2 worm cellular contexts compared by ENCODE assay signal in genomic region chrX:8969111-8970048, ce11.
A peak's percentile ranks its signal among the peaks of the same experiment; 100 is the strongest.
TF ChIP-seq lines count a peak whose summit lies in the region.

No protein-coding gene starts in this region.

TF ChIP-seq in whole organism, L1 larva, 84 proteins besides CTCF, POLR2A, EP300 and RAD21 (continued from another document):
- no peak for TF ChIP-seq tbx-2 (tag; optimal IDR thresholded peaks at IDR 0.05; lab: Kevin White, UChicago)
- TF ChIP-seq fkh-8 (tag; optimal IDR thresholded peaks at IDR 0.05; lab: Kevin White, UChicago), result peak; percentile 61
- TF ChIP-seq unc-130 (tag; optimal IDR thresholded peaks at IDR 0.05; lab: Kevin White, UChicago), result no peak
- no peak for TF ChIP-seq rnt-1 (tag; optimal IDR thresholded peaks at IDR 0.05; lab: Kevin White, UChicago)
- no peak for TF ChIP-seq ets-5 (GFP tag; IDR thresholded peaks at IDR 0.05; lab: Robert Waterston, UW)
- no peak for TF ChIP-seq ceh-63 (GFP tag; optimal IDR thresholded peaks at IDR 0.05; lab: Kevin White, UChicago)
- no peak for TF ChIP-seq lin-35 (GFP tag; optimal IDR thresholded peaks at IDR 0.05; lab: Kevin White, UChicago)
- no peak for TF ChIP-seq efl-3 (GFP tag; optimal IDR thresholded peaks at IDR 0.05; lab: Kevin White, UChicago)
- TF ChIP-seq fkh-4 (tag; optimal IDR thresholded peaks at IDR 0.05; lab: Kevin White, UChicago; ENCODE audit: borderline replicate concordance), result no peak
- TF ChIP-seq ztf-11 (tag; optimal IDR thresholded peaks at IDR 0.05; lab: Kevin White, UChicago), result no peak
- no peak for TF ChIP-seq unc-30 (tag; optimal IDR thresholded peaks at IDR 0.05; lab: Kevin White, UChicago)
- no peak for TF ChIP-seq mef-2 (tag; optimal IDR thresholded peaks at IDR 0.05; lab: Kevin White, UChicago)
- no peak for TF ChIP-seq sptf-1 (tag; optimal IDR thresholded peaks at IDR 0.05; lab: Kevin White, UChicago)
- TF ChIP-seq zag-1 (tag; optimal IDR thresholded peaks at IDR 0.05; lab: Kevin White, UChicago), result no peak
- no peak for TF ChIP-seq fkh-10 (GFP tag; optimal IDR thresholded peaks at IDR 0.05; lab: Kevin White, UChicago)
- no peak for TF ChIP-seq egl-13 (tag; optimal IDR thresholded peaks at IDR 0.05; lab: Kevin White, UChicago)
- TF ChIP-seq nhr-85 (tag; lab: Kevin White, UChicago), result peak; percentile 64
- TF ChIP-seq nhr-71 (tag; optimal IDR thresholded peaks at IDR 0.05; lab: Kevin White, UChicago), result peak; percentile 28
- TF ChIP-seq nhr-84 (tag; optimal IDR thresholded peaks at IDR 0.05; lab: Kevin White, UChicago), result no peak
- no peak for TF ChIP-seq unc-62 (GFP tag; optimal IDR thresholded peaks at IDR 0.05; lab: Kevin White, UChicago)
- no peak for TF ChIP-seq fos-1 (tag; optimal IDR thresholded peaks at IDR 0.05; lab: Kevin White, UChicago)
- TF ChIP-seq snpc-4 (tag; optimal IDR thresholded peaks at IDR 0.05; lab: Kevin White, UChicago), result no peak
- TF ChIP-seq unc-98 (GFP tag; IDR thresholded peaks at IDR 0.05; lab: Robert Waterston, UW), result no peak
- TF ChIP-seq hpl-2 (GFP tag; optimal IDR thresholded peaks at IDR 0.05; lab: Kevin White, UChicago), result no peak
- no peak for TF ChIP-seq lir-3 (tag; optimal IDR thresholded peaks at IDR 0.05; lab: Kevin White, UChicago; ENCODE audit: poor library complexity)
- no peak for TF ChIP-seq vab-15 (tag; optimal IDR thresholded peaks at IDR 0.05; lab: Kevin White, UChicago)
- TF ChIP-seq sup-37 (GFP tag; optimal IDR thresholded peaks at IDR 0.05; lab: Kevin White, UChicago), result no peak
- TF ChIP-seq nhr-77 (tag; optimal IDR thresholded peaks at IDR 0.05; lab: Kevin White, UChicago), result no peak
- no peak for TF ChIP-seq hlh-4 (tag; optimal IDR thresholded peaks at IDR 0.05; lab: Kevin White, UChicago)
- TF ChIP-seq Y116A8C.19 (tag; optimal IDR thresholded peaks at IDR 0.05; lab: Kevin White, UChicago; ENCODE audit: borderline replicate concordance), result no peak
- TF ChIP-seq irx-1 (tag; optimal IDR thresholded peaks at IDR 0.05; lab: Kevin White, UChicago), result no peak
- no peak for TF ChIP-seq grh-1 (GFP tag; IDR thresholded peaks at IDR 0.05; lab: Robert Waterston, UW)
- TF ChIP-seq nhr-76 (tag; optimal IDR thresholded peaks at IDR 0.05; lab: Kevin White, UChicago), result no peak
- TF ChIP-seq C34B4.2 (tag; optimal IDR thresholded peaks at IDR 0.05; lab: Kevin White, UChicago), result no peak
- peak; percentile 20 for TF ChIP-seq nhr-90 (tag; optimal IDR thresholded peaks at IDR 0.05; lab: Kevin White, UChicago; ENCODE audit: poor library complexity)
- TF ChIP-seq nhr-11 (tag; optimal IDR thresholded peaks at IDR 0.05; lab: Kevin White, UChicago), result no peak
- peak; percentile 86 for TF ChIP-seq sox-4 (tag; optimal IDR thresholded peaks at IDR 0.05; lab: Kevin White, UChicago)
- no peak for TF ChIP-seq alr-1 (tag; optimal IDR thresholded peaks at IDR 0.05; lab: Kevin White, UChicago; ENCODE audit: borderline replicate concordance)
- peak; percentile 13 for TF ChIP-seq snu-23 (GFP tag; optimal IDR thresholded peaks at IDR 0.05; lab: Kevin White, UChicago)
- no peak for TF ChIP-seq tlp-1 (tag; optimal IDR thresholded peaks at IDR 0.05; lab: Kevin White, UChicago)
- TF ChIP-seq hlh-17 (GFP tag; optimal IDR thresholded peaks at IDR 0.05; lab: Kevin White, UChicago; ENCODE audit: borderline replicate concordance), result no peak
- TF ChIP-seq lin-39 (tag; optimal IDR thresholded peaks at IDR 0.05; lab: Kevin White, UChicago), result no peak

TF ChIP-seq in whole organism, young adult, 124 proteins besides CTCF, POLR2A, EP300 and RAD21 (continued from another document):
- peak; percentile 7 for TF ChIP-seq F23B12.7 (tag; optimal IDR thresholded peaks at IDR 0.05; lab: Kevin White, UChicago; ENCODE audit: insufficient read depth)
- no peak for TF ChIP-seq ekl-4 (GFP tag; IDR thresholded peaks at IDR 0.05; lab: Robert Waterston, UW)
- no peak for TF ChIP-seq unc-130 (GFP tag; optimal IDR thresholded peaks at IDR 0.05; lab: Kevin White, UChicago)
- peak; percentile 76; the same call in 1 of the 2 replicates for TF ChIP-seq pbrm-1 (GFP tag; IDR thresholded peaks at IDR 0.05; lab: Robert Waterston, UW)
- TF ChIP-seq ceh-27 (GFP tag; optimal IDR thresholded peaks at IDR 0.05; lab: Kevin White, UChicago), result no peak
- TF ChIP-seq aptf-2 (GFP tag; conservative IDR thresholded peaks at IDR 0.05; lab: Robert Waterston, UW), result no peak; the same call in 1 of the 2 replicates
- TF ChIP-seq B0035.1 (tag; optimal IDR thresholded peaks at IDR 0.05; lab: Kevin White, UChicago), result no peak
- peak; percentile 6 for TF ChIP-seq nhr-80 (tag; optimal IDR thresholded peaks at IDR 0.05; lab: Kevin White, UChicago)
- no peak for TF ChIP-seq snpc-3.4 (tag; optimal IDR thresholded peaks at IDR 0.05; lab: Kevin White, UChicago)
- TF ChIP-seq madf-8 (GFP tag; conservative IDR thresholded peaks at IDR 0.05; lab: Robert Waterston, UW), result no peak
- no peak for TF ChIP-seq C06A6.2 (GFP tag; conservative IDR thresholded peaks at IDR 0.05; lab: Robert Waterston, UW)
- TF ChIP-seq F22D6.2 (tag; optimal IDR thresholded peaks at IDR 0.05; lab: Kevin White, UChicago), result peak; percentile 6
- peak; percentile 23 to 51 for TF ChIP-seq rec-8 (tag; optimal IDR thresholded peaks at IDR 0.05; lab: Kevin White, UChicago)
- TF ChIP-seq dox-1 (GFP tag; IDR thresholded peaks at IDR 0.05; lab: Robert Waterston, UW), result no peak; the same call in 1 of the 2 replicates
- TF ChIP-seq T26A5.8 (tag; optimal IDR thresholded peaks at IDR 0.05; lab: Kevin White, UChicago), result peak; percentile 34
- peak; percentile 61; the same call in 1 of the 2 replicates for TF ChIP-seq ceh-40 (GFP tag; IDR thresholded peaks at IDR 0.05; lab: Robert Waterston, UW)
- no peak for TF ChIP-seq mcd-1 (GFP tag; IDR thresholded peaks at IDR 0.05; lab: Robert Waterston, UW)
- TF ChIP-seq ets-4 (GFP tag; optimal IDR thresholded peaks at IDR 0.05; lab: Kevin White, UChicago), result no peak
- TF ChIP-seq nhr-120 (GFP tag; IDR thresholded peaks at IDR 0.05; lab: Robert Waterston, UW), result no peak
- 0 out of 2 replicates have a peak, but pooled peaks have one; percentile 16 for TF ChIP-seq attf-3 (GFP tag; conservative IDR thresholded peaks at IDR 0.05; lab: Robert Waterston, UW)
- TF ChIP-seq nfyb-1 (GFP tag; IDR thresholded peaks at IDR 0.05; lab: Robert Waterston, UW), result no peak; the same call in 1 of the 2 replicates
- no peak for TF ChIP-seq nhr-179 (tag; optimal IDR thresholded peaks at IDR 0.05; lab: Kevin White, UChicago)
- no peak for TF ChIP-seq gei-17 (GFP tag; optimal IDR thresholded peaks at IDR 0.05; lab: Kevin White, UChicago)
- no peak for TF ChIP-seq tlf-1 (GFP tag; optimal IDR thresholded peaks at IDR 0.05; lab: Kevin White, UChicago)
- TF ChIP-seq fkh-3 (tag; optimal IDR thresholded peaks at IDR 0.05; lab: Kevin White, UChicago), result no peak
- TF ChIP-seq egl-18 (GFP tag; IDR thresholded peaks at IDR 0.05; lab: Robert Waterston, UW), result no peak
- TF ChIP-seq F52B5.7 (tag; optimal IDR thresholded peaks at IDR 0.05; lab: Kevin White, UChicago), result no peak
- TF ChIP-seq hlh-26 (GFP tag; conservative IDR thresholded peaks at IDR 0.05; lab: Robert Waterston, UW), result no peak
- no peak for TF ChIP-seq B0019.2 (GFP tag; conservative IDR thresholded peaks at IDR 0.05; lab: Robert Waterston, UW)
- TF ChIP-seq hmg-1.2 (GFP tag; IDR thresholded peaks at IDR 0.05; lab: Robert Waterston, UW), result peak; percentile 72
- TF ChIP-seq F10E7.11 (tag; optimal IDR thresholded peaks at IDR 0.05; lab: Kevin White, UChicago), result no peak
- TF ChIP-seq dpff-1 (tag; optimal IDR thresholded peaks at IDR 0.05; lab: Kevin White, UChicago), result no peak
- TF ChIP-seq mxl-1 (tag; optimal IDR thresholded peaks at IDR 0.05; lab: Kevin White, UChicago), result no peak
- TF ChIP-seq tbx-9 (tag; optimal IDR thresholded peaks at IDR 0.05; lab: Kevin White, UChicago; ENCODE audit: borderline replicate concordance), result no peak
- peak; percentile 49 for TF ChIP-seq T07F8.4 (tag; optimal IDR thresholded peaks at IDR 0.05; lab: Kevin White, UChicago)
- no peak for TF ChIP-seq F57C9.4 (tag; optimal IDR thresholded peaks at IDR 0.05; lab: Kevin White, UChicago)
- TF ChIP-seq bed-1 (GFP tag; IDR thresholded peaks at IDR 0.05; lab: Robert Waterston, UW), result no peak
- peak; percentile 32 for TF ChIP-seq snpc-1.1 (tag; optimal IDR thresholded peaks at IDR 0.05; lab: Kevin White, UChicago; ENCODE audit: insufficient read depth)
- TF ChIP-seq let-607 (tag; optimal IDR thresholded peaks at IDR 0.05; lab: Kevin White, UChicago), result peak in 1 of 2 experiments; percentile 31
- TF ChIP-seq ztf-22 (GFP tag; optimal IDR thresholded peaks at IDR 0.05; lab: Kevin White, UChicago), result no peak
- no peak for TF ChIP-seq nfya-1 (tag; optimal IDR thresholded peaks at IDR 0.05; lab: Kevin White, UChicago; ENCODE audit: borderline replicate concordance, insufficient read depth)
- no peak for TF ChIP-seq efl-1 (GFP tag; optimal IDR thresholded peaks at IDR 0.05; lab: Kevin White, UChicago)
- TF ChIP-seq ZK185.1 (tag; optimal IDR thresholded peaks at IDR 0.05; lab: Kevin White, UChicago; ENCODE audit: poor library complexity, severe bottlenecking), result peak; percentile 54
- TF ChIP-seq bed-2 (GFP tag; IDR thresholded peaks at IDR 0.05; lab: Robert Waterston, UW), result no peak
- TF ChIP-seq ztf-18 (tag; optimal IDR thresholded peaks at IDR 0.05; lab: Kevin White, UChicago), result peak; percentile 73
- TF ChIP-seq K12H6.12 (tag; optimal IDR thresholded peaks at IDR 0.05; lab: Kevin White, UChicago), result no peak
- peak; percentile 2 for TF ChIP-seq hrde-1 (tag; optimal IDR thresholded peaks at IDR 0.05; lab: Kevin White, UChicago; ENCODE audit: borderline replicate concordance)
- no peak for TF ChIP-seq ceh-79 (tag; optimal IDR thresholded peaks at IDR 0.05; lab: Kevin White, UChicago)
- no peak for TF ChIP-seq ztf-6 (GFP tag; IDR thresholded peaks at IDR 0.05; lab: Robert Waterston, UW)
- no peak for TF ChIP-seq aptf-3 (GFP tag; IDR thresholded peaks at IDR 0.05; lab: Robert Waterston, UW)
- 0 out of 2 replicates have a peak, but pooled peaks have one; percentile 34 for TF ChIP-seq hsf-1 (GFP tag; IDR thresholded peaks at IDR 0.05; lab: Robert Waterston, UW)
- no peak for TF ChIP-seq Y53G8AR.9 (GFP tag; conservative IDR thresholded peaks at IDR 0.05; lab: Robert Waterston, UW)
- TF ChIP-seq sptf-2 (GFP tag; optimal IDR thresholded peaks at IDR 0.05; lab: Kevin White, UChicago), result no peak
- no peak for TF ChIP-seq F37B4.10 (GFP tag; IDR thresholded peaks at IDR 0.05; lab: Robert Waterston, UW)
- TF ChIP-seq snpc-4 (GFP tag; optimal IDR thresholded peaks at IDR 0.05; lab: Kevin White, UChicago), result peak; percentile 25
- peak in 2 of 4 experiments; percentile 24 to 64 for TF ChIP-seq snpc-4 (tag; optimal IDR thresholded peaks at IDR 0.05; lab: Kevin White, UChicago)
- TF ChIP-seq sdz-38 (tag; optimal IDR thresholded peaks at IDR 0.05; lab: Kevin White, UChicago), result no peak
- TF ChIP-seq B0261.1 (tag; optimal IDR thresholded peaks at IDR 0.05; lab: Kevin White, UChicago), result peak; percentile 89
- peak; percentile 39; the same call in 1 of the 2 replicates for TF ChIP-seq egl-44 (GFP tag; IDR thresholded peaks at IDR 0.05; lab: Robert Waterston, UW)
- TF ChIP-seq F39B2.1 (GFP tag; IDR thresholded peaks at IDR 0.05; lab: Robert Waterston, UW), result no peak
- no peak for TF ChIP-seq F55B11.4 (tag; optimal IDR thresholded peaks at IDR 0.05; lab: Kevin White, UChicago; ENCODE audit: borderline replicate concordance, insufficient read depth)
- peak; percentile 84 for TF ChIP-seq D2030.7 (GFP tag; IDR thresholded peaks at IDR 0.05; lab: Robert Waterston, UW)
- peak; percentile 87 for TF ChIP-seq die-1 (tag; optimal IDR thresholded peaks at IDR 0.05; lab: Kevin White, UChicago)
- no peak for TF ChIP-seq ztf-28 (GFP tag; IDR thresholded peaks at IDR 0.05; lab: Robert Waterston, UW)
- TF ChIP-seq cebp-1 (GFP tag; IDR thresholded peaks at IDR 0.05; lab: Robert Waterston, UW), result no peak
- no peak for TF ChIP-seq cebp-1 (tag; optimal IDR thresholded peaks at IDR 0.05; lab: Kevin White, UChicago)
- no peak for TF ChIP-seq Y53F4B.3 (GFP tag; IDR thresholded peaks at IDR 0.05; lab: Robert Waterston, UW)
- no peak for TF ChIP-seq lir-1 (GFP tag; conservative IDR thresholded peaks at IDR 0.05; lab: Robert Waterston, UW)
- no peak for TF ChIP-seq hlh-12 (tag; optimal IDR thresholded peaks at IDR 0.05; lab: Kevin White, UChicago)
- no peak for TF ChIP-seq Y67H2A.10 (GFP tag; conservative IDR thresholded peaks at IDR 0.05; lab: Robert Waterston, UW)
- no peak for TF ChIP-seq zfh-2 (GFP tag; conservative IDR thresholded peaks at IDR 0.05; lab: Robert Waterston, UW)
- peak; percentile 46 for TF ChIP-seq him-1 (tag; optimal IDR thresholded peaks at IDR 0.05; lab: Kevin White, UChicago)
- no peak for TF ChIP-seq let-526 (GFP tag; IDR thresholded peaks at IDR 0.05; lab: Robert Waterston, UW)
- TF ChIP-seq nhr-90 (tag; optimal IDR thresholded peaks at IDR 0.05; lab: Kevin White, UChicago), result peak; percentile 48
- TF ChIP-seq dpl-1 (GFP tag; optimal IDR thresholded peaks at IDR 0.05; lab: Kevin White, UChicago), result no peak
- no peak for TF ChIP-seq ama-1 (optimal IDR thresholded peaks at IDR 0.05; lab: Kevin White, UChicago)
- TF ChIP-seq ama-1 (GFP tag; optimal IDR thresholded peaks at IDR 0.05; lab: Kevin White, UChicago), result peak in 1 of 2 experiments; percentile 27
- TF ChIP-seq mel-28 (tag; optimal IDR thresholded peaks at IDR 0.05; lab: Kevin White, UChicago; ENCODE audit: borderline replicate concordance), result no peak
